Fruit fly (Drosophila melanogaster): ENCODE results near the gene Lamtor1.

DNA sequence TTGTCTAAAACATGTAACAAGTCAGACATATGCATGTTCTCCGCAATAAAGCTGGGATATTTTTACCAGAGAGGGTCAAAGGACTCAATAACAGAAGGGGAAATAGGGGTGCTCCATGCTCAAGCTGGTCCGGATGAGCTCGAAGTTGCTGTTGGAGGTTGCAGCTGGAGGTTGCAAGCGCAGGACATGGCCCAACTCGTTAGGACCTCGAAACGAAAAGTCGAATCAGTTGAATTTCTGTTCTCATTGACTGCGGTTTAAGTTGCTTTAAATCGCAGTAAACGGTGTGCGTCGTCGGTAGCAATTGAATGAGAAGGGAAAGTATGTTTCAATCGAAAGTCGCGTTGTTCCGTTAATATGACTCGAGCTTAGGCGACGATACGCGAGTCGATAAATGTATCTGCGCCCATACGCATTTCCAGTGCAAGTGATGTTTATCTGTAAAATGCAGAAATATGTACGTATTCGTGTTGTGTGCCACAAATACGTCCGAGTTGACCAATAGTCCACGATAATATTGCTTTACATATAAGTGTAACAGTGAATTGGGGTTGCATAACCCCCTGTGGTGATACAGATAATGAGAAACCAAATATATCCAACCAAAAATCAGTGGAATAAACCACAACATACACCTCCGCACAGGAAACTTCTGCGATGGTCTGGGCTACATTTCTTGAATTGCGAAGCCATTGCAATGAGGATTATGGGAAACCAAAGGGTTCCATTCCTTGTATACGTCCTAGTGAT is 23.6 kb downstream of the Lamtor1 start, which contains the start of gene kug:
- TF ChIP-seq h (optimal IDR thresholded peaks at IDR 0.05) (no peak), Sin3A (optimal IDR thresholded peaks at IDR 0.05) (no peak)

Data from Kc167 (cell line).